Worm (Caenorhabditis elegans): ENCODE measurements around the gene str-236.

- TF ChIP-seq nhr-237 (tag; optimal IDR thresholded peaks at IDR 0.05) (no peak), elt-2 (tag; optimal IDR thresholded peaks at IDR 0.05) (no peak), mdl-1 (tag; optimal IDR thresholded peaks at IDR 0.05) (no peak), nhr-76 (tag; optimal IDR thresholded peaks at IDR 0.05) (no peak), ceh-9 (tag; optimal IDR thresholded peaks at IDR 0.05) (no peak), ztf-4 (tag; optimal IDR thresholded peaks at IDR 0.05) (no peak), nhr-67 (tag; optimal IDR thresholded peaks at IDR 0.05) (no peak), pha-4 (tag; optimal IDR thresholded peaks at IDR 0.05) (no peak), ceh-28 (tag; optimal IDR thresholded peaks at IDR 0.05) (no peak), lin-39 (tag; optimal IDR thresholded peaks at IDR 0.05) (no peak), tbx-2 (tag; optimal IDR thresholded peaks at IDR 0.05) (no peak), unc-39 (tag; optimal IDR thresholded peaks at IDR 0.05) (no peak)
These were observed 4.6 kb upstream of the str-236 start for ce11 chrV:1532455-1532854.

Data from whole organism, L3 larva.